Worm (Caenorhabditis elegans): ENCODE data around the gene C46C11.3.

ce11 chrX:4587934-4588333 lies 34.2 kb upstream of the C46C11.3 start:
- no peak for TF ChIP-seq tab-1 (GFP tag; IDR thresholded peaks at IDR 0.05)
- TF ChIP-seq med-1 (GFP tag; optimal IDR thresholded peaks at IDR 0.05; ENCODE audit: insufficient read depth): no peak
- TF ChIP-seq ztf-29 (GFP tag; IDR thresholded peaks at IDR 0.05): no peak
- TF ChIP-seq cog-1 (tag; optimal IDR thresholded peaks at IDR 0.05): no peak
- no peak for TF ChIP-seq ref-1 (GFP tag; conservative IDR thresholded peaks at IDR 0.05)
- no peak for TF ChIP-seq T22C8.4 (GFP tag; IDR thresholded peaks at IDR 0.05)
- TF ChIP-seq flt-1 (GFP tag; IDR thresholded peaks at IDR 0.05): no peak
- no peak for TF ChIP-seq klf-2 (GFP tag; conservative IDR thresholded peaks at IDR 0.05)
- no peak for TF ChIP-seq ztf-23 (GFP tag; IDR thresholded peaks at IDR 0.05)
